Fruit fly (Drosophila melanogaster): ENCODE results near the gene CG14515.
A peak's percentile ranks its signal among the peaks of the same experiment; 100 is the strongest.

Gene CG14515

dm6 chr3R:29213416-29213815 is 16.1 kb downstream of the CG14515 start:
- TF ChIP-seq CG5204 (GFP tag; optimal IDR thresholded peaks at IDR 0.05) (no peak), kay (GFP tag; ENCODE audit: borderline replicate concordance) (peak; percentile 65), cic (GFP tag; optimal IDR thresholded peaks at IDR 0.05) (no peak), toe (GFP tag; optimal IDR thresholded peaks at IDR 0.05) (no peak)

DNA sequence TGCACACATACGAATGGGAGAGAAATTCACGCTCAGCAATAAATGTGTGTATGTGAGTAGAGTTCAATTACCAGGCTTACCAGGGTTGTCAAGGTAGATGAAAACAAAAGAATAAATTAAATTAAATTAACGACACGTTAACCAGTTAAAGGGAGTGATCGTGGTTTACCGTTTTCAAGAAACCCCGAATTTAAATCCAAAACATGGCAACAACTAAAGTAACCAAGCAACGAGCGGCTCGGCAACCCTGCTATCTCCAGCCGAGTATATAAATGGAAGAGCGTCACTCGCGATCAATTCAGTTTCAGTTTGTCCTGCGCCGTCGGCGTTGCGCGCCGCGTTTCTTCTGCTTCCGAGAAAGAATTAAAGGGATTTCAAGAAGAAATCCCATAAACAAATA is 16.9 kb downstream of the CG14515 start:
- TF ChIP-seq cnc (optimal IDR thresholded peaks at IDR 0.05) (no peak), ovo (GFP tag; optimal IDR thresholded peaks at IDR 0.05) (peak; percentile 99), cic (GFP tag; optimal IDR thresholded peaks at IDR 0.05) (peak; percentile 97), CG7045 (GFP tag; optimal IDR thresholded peaks at IDR 0.05) (peak; percentile 100), pad (GFP tag; optimal IDR thresholded peaks at IDR 0.05) (peak; percentile 95), Hr96 (GFP tag; optimal IDR thresholded peaks at IDR 0.05) (peak; percentile 99), tj (GFP tag; optimal IDR thresholded peaks at IDR 0.05) (peak; percentile 99), Mnt (GFP tag; optimal IDR thresholded peaks at IDR 0.05) (peak; percentile 99), CG7101 (tag; optimal IDR thresholded peaks at IDR 0.05) (peak; percentile 100), CG1620 (GFP tag; optimal IDR thresholded peaks at IDR 0.05) (peak; percentile 100), CG5204 (GFP tag; optimal IDR thresholded peaks at IDR 0.05) (peak; percentile 100), toe (GFP tag; optimal IDR thresholded peaks at IDR 0.05) (peak; percentile 99), CG11617 (GFP tag; optimal IDR thresholded peaks at IDR 0.05) (peak; percentile 99), kay (GFP tag; ENCODE audit: borderline replicate concordance) (peak; percentile 99), CG14711 (tag; optimal IDR thresholded peaks at IDR 0.05) (peak; percentile 100), CG33017 (tag; optimal IDR thresholded peaks at IDR 0.05) (peak; percentile 99), Crg-1 (GFP tag; optimal IDR thresholded peaks at IDR 0.05) (peak; percentile 99), CG12768 (GFP tag; optimal IDR thresholded peaks at IDR 0.05) (peak; percentile 100), bab1 (GFP tag; optimal IDR thresholded peaks at IDR 0.05) (peak; percentile 100), Clk (GFP tag; optimal IDR thresholded peaks at IDR 0.05) (peak; percentile 99)

dm6 chr3R:29214982-29215533 is 17.7 kb downstream of the CG14515 start:
- TF ChIP-seq Crg-1 (GFP tag; optimal IDR thresholded peaks at IDR 0.05) (no peak), CG1620 (GFP tag; optimal IDR thresholded peaks at IDR 0.05) (no peak), CG11617 (GFP tag; optimal IDR thresholded peaks at IDR 0.05) (no peak), toe (GFP tag; optimal IDR thresholded peaks at IDR 0.05) (no peak), pad (GFP tag; optimal IDR thresholded peaks at IDR 0.05) (peak; percentile 94), bab1 (GFP tag; optimal IDR thresholded peaks at IDR 0.05) (peak; percentile 2), Hr96 (GFP tag; optimal IDR thresholded peaks at IDR 0.05) (no peak), CG33017 (tag; optimal IDR thresholded peaks at IDR 0.05) (peak; percentile 50), Clk (GFP tag; optimal IDR thresholded peaks at IDR 0.05) (no peak), CG12768 (GFP tag; optimal IDR thresholded peaks at IDR 0.05) (peak; percentile 31), Mnt (GFP tag; optimal IDR thresholded peaks at IDR 0.05) (peak; percentile 38), CG14711 (tag; optimal IDR thresholded peaks at IDR 0.05) (peak; percentile 43), CG7101 (tag; optimal IDR thresholded peaks at IDR 0.05) (peak; percentile 10), CG7045 (GFP tag; optimal IDR thresholded peaks at IDR 0.05) (peak; percentile 27), cic (GFP tag; optimal IDR thresholded peaks at IDR 0.05) (peak; percentile 72), cnc (optimal IDR thresholded peaks at IDR 0.05) (no peak), ovo (GFP tag; optimal IDR thresholded peaks at IDR 0.05) (peak; percentile 72), tj (GFP tag; optimal IDR thresholded peaks at IDR 0.05) (no peak), kay (GFP tag; ENCODE audit: borderline replicate concordance) (peak; percentile 97), CG5204 (GFP tag; optimal IDR thresholded peaks at IDR 0.05) (no peak)

dm6 chr3R:29215652-29216483 is 18.5 kb downstream of the CG14515 start:
- TF ChIP-seq cnc (optimal IDR thresholded peaks at IDR 0.05), result no peak
- TF ChIP-seq Hr96 (GFP tag; optimal IDR thresholded peaks at IDR 0.05), result no peak
- TF ChIP-seq Mnt (GFP tag; optimal IDR thresholded peaks at IDR 0.05), result no peak
- peak; percentile 27 for TF ChIP-seq CG33017 (tag; optimal IDR thresholded peaks at IDR 0.05)
- TF ChIP-seq bab1 (GFP tag; optimal IDR thresholded peaks at IDR 0.05), result no peak
- TF ChIP-seq CG11617 (GFP tag; optimal IDR thresholded peaks at IDR 0.05), result no peak

- peak; percentile 99 for TF ChIP-seq tj (GFP tag; optimal IDR thresholded peaks at IDR 0.05)
- no peak for TF ChIP-seq Crg-1 (GFP tag; optimal IDR thresholded peaks at IDR 0.05)
- TF ChIP-seq CG1620 (GFP tag; optimal IDR thresholded peaks at IDR 0.05), result no peak
- no peak for TF ChIP-seq CG7101 (tag; optimal IDR thresholded peaks at IDR 0.05)
Measured at dm6 chr3R:29216484-29216863, 19.1 kb downstream of the CG14515 start.

dm6 chr3R:29217309-29217708 is 20.0 kb downstream of the CG14515 start:
- TF ChIP-seq Clk (GFP tag; optimal IDR thresholded peaks at IDR 0.05), result no peak
- TF ChIP-seq CG11617 (GFP tag; optimal IDR thresholded peaks at IDR 0.05), result no peak
- no peak for TF ChIP-seq Mnt (GFP tag; optimal IDR thresholded peaks at IDR 0.05)
- no peak for TF ChIP-seq pad (GFP tag; optimal IDR thresholded peaks at IDR 0.05)
- TF ChIP-seq cic (GFP tag; optimal IDR thresholded peaks at IDR 0.05), result no peak
- no peak for TF ChIP-seq CG5204 (GFP tag; optimal IDR thresholded peaks at IDR 0.05)
- no peak for TF ChIP-seq bab1 (GFP tag; optimal IDR thresholded peaks at IDR 0.05)
- no peak for TF ChIP-seq CG1620 (GFP tag; optimal IDR thresholded peaks at IDR 0.05)
- TF ChIP-seq CG7101 (tag; optimal IDR thresholded peaks at IDR 0.05), result no peak
- no peak for TF ChIP-seq Hr96 (GFP tag; optimal IDR thresholded peaks at IDR 0.05)
- no peak for TF ChIP-seq CG33017 (tag; optimal IDR thresholded peaks at IDR 0.05)
- no peak for TF ChIP-seq CG7045 (GFP tag; optimal IDR thresholded peaks at IDR 0.05)
- no peak for TF ChIP-seq CG14711 (tag; optimal IDR thresholded peaks at IDR 0.05)
- no peak for TF ChIP-seq CG12768 (GFP tag; optimal IDR thresholded peaks at IDR 0.05)
- no peak for TF ChIP-seq tj (GFP tag; optimal IDR thresholded peaks at IDR 0.05)
- no peak for TF ChIP-seq ovo (GFP tag; optimal IDR thresholded peaks at IDR 0.05)
- TF ChIP-seq kay (GFP tag; ENCODE audit: borderline replicate concordance), result no peak
- TF ChIP-seq cnc (optimal IDR thresholded peaks at IDR 0.05), result no peak
- TF ChIP-seq Crg-1 (GFP tag; optimal IDR thresholded peaks at IDR 0.05), result no peak

All from whole organism, adult.